Fruit fly (Drosophila melanogaster): Measurements from ENCODE around the gene mop.

Gene mop

DNA sequence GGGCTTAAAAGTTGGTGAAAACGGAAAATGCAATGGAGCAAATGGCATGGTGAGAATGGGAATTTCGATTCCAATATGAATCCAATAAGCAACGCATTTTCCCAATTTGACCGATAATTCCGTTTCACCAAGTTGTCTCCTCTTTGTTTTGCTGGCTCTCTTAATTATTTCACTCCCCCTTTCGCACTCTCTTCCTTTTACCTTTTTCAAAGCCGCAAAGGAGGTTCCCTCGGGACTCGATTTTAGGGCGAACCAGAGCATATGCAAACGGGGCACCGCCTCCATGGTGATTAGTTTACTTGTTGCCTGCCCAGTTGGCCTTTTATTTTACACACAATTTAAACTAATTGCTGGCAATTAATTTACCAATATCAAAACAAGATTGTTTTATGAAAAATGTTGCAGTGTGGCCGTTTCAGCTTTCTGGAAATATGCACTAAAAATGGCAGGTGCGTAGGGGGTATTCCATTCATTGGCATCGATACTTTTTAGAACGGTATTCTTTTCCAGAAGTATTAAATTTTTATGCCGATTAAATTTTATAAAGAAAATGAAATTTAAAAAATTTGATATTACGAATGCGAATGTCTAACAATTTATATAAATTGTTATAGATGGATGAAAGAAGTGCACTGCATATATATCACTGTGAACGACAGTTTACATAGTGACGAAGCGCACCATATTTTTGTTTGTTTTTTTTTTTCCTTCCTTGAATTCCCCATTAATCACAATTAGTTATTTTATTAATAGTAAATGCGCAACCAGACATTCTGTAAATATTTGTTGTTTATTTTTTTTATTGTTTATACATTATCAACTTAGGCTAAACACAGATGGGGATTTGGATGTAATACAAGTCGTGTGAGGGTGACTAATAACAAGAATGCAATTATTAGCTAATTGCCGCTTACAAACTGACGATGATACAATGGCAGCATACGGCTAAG, at the start of gene mop:
mop (minus strand) TSS at position 419 of the 950 bp plus-strand sequence.
- TF ChIP-seq usp (GFP tag; optimal IDR thresholded peaks at IDR 0.05) = no peak
- TF ChIP-seq CG8478 (optimal IDR thresholded peaks at IDR 0.05) = no peak
- TF ChIP-seq psq (optimal IDR thresholded peaks at IDR 0.05) = no peak
- no peak for TF ChIP-seq EcR (GFP tag; optimal IDR thresholded peaks at IDR 0.05)
- no peak for TF ChIP-seq pan (optimal IDR thresholded peaks at IDR 0.05)
- no peak for TF ChIP-seq Dll (optimal IDR thresholded peaks at IDR 0.05)

DNA sequence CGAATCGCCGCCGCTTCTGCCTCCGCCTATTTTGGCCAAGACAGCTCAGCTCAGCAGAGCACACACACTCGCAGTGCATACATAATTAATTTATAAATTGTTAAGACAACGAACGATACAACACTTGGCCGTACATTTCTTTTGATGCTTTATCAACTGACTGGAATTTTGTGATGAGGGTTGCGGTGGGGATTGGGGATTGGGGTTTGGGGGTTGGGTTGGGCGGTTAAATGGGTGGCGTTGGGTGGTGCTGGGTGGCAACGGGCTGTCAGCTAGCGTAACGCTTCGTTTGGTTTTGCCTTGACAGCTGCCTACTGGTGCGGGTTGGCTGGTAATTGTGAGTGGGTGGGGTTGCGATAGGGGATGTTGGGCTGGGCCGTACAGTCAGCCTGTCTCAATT, 46.4 kb upstream of the mop start:
- TF ChIP-seq EcR (GFP tag; optimal IDR thresholded peaks at IDR 0.05) (no peak), CG8478 (optimal IDR thresholded peaks at IDR 0.05) (no peak), pan (optimal IDR thresholded peaks at IDR 0.05) (no peak), psq (optimal IDR thresholded peaks at IDR 0.05) (no peak), Dll (optimal IDR thresholded peaks at IDR 0.05) (no peak), usp (GFP tag; optimal IDR thresholded peaks at IDR 0.05) (no peak)

DNA sequence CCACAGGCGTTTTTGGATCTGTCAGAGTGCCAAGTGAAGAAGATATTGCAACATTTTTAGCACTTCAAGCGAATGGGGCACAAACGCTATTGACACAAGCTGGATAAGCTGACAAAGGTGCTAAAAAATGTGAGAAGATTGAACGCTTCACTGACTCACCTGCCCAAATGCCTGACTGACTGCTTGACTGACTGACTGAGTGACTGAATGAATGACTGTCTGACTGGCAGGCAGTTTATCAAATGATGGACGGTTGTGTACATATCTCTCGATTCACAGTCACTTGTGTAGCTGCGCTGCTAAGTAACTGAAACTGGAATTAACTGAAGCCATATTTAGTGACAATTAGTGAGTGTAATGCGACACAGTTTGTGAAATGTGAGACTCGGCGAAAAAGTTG, 45.2 kb upstream of the mop start:
- TF ChIP-seq EcR (GFP tag; optimal IDR thresholded peaks at IDR 0.05) (no peak), CG8478 (optimal IDR thresholded peaks at IDR 0.05) (no peak), Dll (optimal IDR thresholded peaks at IDR 0.05) (no peak), psq (optimal IDR thresholded peaks at IDR 0.05) (no peak), pan (optimal IDR thresholded peaks at IDR 0.05) (no peak), usp (GFP tag; optimal IDR thresholded peaks at IDR 0.05) (no peak)

DNA sequence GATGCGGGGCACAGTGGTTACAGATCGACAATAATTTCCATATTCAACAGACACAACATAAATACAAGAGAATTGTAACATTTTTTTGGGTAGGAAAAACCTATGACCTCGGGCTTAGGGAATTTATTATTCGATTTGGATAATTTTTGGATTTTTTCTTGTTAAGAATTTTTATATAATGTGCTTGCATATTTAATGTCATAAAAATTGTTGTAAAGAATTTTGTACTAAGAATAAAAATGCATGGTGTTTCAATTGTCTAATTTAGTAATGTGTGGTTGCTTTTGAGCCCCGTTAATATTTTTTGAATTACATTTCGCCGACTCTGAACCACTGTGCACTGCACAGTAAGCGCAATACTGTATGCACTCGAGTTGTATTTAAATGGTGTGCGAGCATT, 40.7 kb upstream of the mop start:
- TF ChIP-seq Dll (optimal IDR thresholded peaks at IDR 0.05) (no peak), CG8478 (optimal IDR thresholded peaks at IDR 0.05) (no peak), usp (GFP tag; optimal IDR thresholded peaks at IDR 0.05) (no peak), EcR (GFP tag; optimal IDR thresholded peaks at IDR 0.05) (no peak), psq (optimal IDR thresholded peaks at IDR 0.05) (no peak), pan (optimal IDR thresholded peaks at IDR 0.05) (no peak)

DNA sequence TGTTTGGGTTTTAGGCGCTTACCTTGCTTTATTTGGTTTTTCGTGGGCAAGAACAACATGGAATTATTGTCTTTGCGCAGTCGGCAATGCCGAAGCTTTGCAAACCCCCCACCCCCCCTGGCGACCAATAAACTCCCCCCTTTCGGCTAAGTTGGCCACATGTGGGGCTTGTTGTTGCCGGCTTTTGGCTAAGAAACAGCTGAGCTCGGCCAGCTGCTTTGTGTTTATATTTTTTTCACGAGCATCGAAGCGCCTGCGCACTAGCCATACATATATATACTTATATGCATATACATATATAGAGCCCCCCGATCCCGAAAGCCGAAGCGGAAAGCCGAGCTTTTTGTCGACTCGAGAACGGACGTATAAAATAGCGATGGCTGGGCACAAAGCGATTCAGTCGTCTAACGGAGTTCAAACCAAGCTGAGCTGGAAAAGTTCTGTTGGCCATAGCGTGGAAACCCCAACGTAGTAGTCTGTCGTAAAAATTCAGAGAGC, 28.8 kb upstream of the mop start, which contains the start of gene CG17839:
CG17839 (plus strand) TSS at position 413 of the 498 bp plus-strand sequence.
- TF ChIP-seq Dll (optimal IDR thresholded peaks at IDR 0.05) (no peak), pan (optimal IDR thresholded peaks at IDR 0.05) (no peak), usp (GFP tag; optimal IDR thresholded peaks at IDR 0.05) (no peak), EcR (GFP tag; optimal IDR thresholded peaks at IDR 0.05) (no peak), psq (optimal IDR thresholded peaks at IDR 0.05) (no peak), CG8478 (optimal IDR thresholded peaks at IDR 0.05) (no peak)

DNA sequence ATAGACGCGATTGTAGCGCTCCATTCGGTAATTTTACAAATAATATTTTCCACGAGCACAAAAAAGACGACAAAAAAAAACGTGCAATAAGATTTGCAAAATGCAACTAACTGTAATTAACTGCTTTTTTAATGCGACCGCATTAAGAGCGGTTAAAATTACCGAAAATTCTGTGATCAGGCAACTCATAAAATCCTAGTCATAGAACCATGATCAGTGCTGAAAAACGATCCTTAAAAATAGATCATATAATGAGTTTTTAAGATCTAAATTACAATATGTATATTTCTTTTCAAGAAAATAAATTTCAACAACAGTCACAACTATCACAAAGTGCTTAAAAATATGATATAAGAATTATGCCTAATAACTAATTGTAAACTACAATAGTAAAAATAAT, 27.3 kb upstream of the mop start, which contains the start of gene gnu:
gnu (minus strand) TSS at position 125 of the 400 bp plus-strand sequence.
- TF ChIP-seq pan (optimal IDR thresholded peaks at IDR 0.05) (no peak), psq (optimal IDR thresholded peaks at IDR 0.05) (no peak), Dll (optimal IDR thresholded peaks at IDR 0.05) (no peak), usp (GFP tag; optimal IDR thresholded peaks at IDR 0.05) (no peak), CG8478 (optimal IDR thresholded peaks at IDR 0.05) (no peak), EcR (GFP tag; optimal IDR thresholded peaks at IDR 0.05) (no peak)

DNA sequence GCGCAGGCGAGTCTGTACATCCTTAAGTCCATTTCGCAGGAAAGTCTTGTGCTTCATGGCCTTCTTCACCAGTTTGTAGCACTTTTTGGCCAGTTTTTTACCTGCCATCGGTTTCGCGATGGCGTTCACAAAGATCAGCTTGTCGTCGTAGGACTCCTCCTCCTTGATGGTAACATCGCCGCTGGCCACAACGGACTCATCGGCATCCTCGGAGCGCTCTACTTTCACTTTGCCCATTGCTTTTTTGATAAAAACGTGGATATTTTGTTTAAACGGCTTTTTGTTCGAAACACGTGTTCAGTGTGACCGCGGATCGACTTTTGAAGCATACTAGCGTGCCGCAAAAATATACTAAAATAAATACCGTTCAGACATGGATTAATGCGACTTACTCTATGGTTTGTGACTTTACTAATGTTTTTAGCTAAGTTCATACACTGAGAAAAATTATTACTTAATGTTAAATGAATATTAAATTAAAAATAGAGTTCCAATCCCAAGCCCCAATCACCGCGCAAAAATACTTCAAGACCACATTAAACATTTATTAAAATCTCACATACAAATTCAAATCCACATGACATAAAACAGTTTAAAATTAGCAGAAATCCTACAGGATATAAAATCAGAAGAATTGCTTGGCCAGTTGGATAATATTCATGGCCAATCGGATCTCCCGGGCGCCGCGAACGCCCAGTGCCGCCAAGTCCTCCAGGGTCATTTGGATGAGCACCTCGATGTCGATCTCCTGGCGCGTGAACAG, 26.1 kb upstream of the mop start, which contains the start of gene NHP2:
NHP2 (minus strand) TSS at position 315 of the 763 bp plus-strand sequence.
- no peak for TF ChIP-seq pan (optimal IDR thresholded peaks at IDR 0.05)
- no peak for TF ChIP-seq psq (optimal IDR thresholded peaks at IDR 0.05)
- no peak for TF ChIP-seq EcR (GFP tag; optimal IDR thresholded peaks at IDR 0.05)
- TF ChIP-seq Dll (optimal IDR thresholded peaks at IDR 0.05) = no peak
- no peak for TF ChIP-seq usp (GFP tag; optimal IDR thresholded peaks at IDR 0.05)
- TF ChIP-seq CG8478 (optimal IDR thresholded peaks at IDR 0.05) = no peak

DNA sequence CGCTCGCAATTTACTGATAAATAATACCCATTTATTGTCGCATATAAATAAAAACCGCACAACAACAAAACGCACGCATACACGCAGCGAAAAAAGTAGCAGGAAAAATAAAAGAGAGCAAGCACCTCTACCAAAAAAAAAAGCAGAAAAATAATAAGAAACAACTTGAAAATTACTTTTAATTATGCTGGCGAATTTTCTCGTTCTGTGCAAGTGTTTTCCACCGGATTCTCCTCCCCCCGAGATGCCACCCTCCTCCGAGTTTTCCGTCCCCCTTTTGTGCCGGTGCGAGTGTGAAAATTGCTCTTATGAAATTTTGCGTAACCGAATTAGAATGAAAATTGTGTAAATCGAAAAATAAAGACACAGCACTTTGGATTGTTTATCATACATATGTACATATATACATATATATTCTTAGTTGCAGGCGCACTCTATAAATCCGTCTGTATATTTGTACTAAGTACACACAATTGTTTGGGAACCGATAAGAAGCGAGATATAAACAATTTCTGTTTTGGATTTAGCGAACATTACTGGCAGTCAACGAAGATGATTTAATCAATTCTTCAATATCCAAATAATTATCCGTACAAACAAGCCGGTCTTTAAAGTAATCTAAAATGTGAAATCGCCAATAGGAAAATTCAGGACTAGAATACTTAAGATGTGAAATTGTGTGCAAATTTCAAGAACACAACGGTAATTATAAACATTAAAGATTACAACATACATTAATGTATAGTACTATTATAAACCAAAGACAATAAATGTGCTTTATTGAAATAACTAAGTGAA, 15.1 kb upstream of the mop start:
- no peak for TF ChIP-seq EcR (GFP tag; optimal IDR thresholded peaks at IDR 0.05)
- TF ChIP-seq pan (optimal IDR thresholded peaks at IDR 0.05) = no peak
- TF ChIP-seq Dll (optimal IDR thresholded peaks at IDR 0.05) = no peak
- no peak for TF ChIP-seq CG8478 (optimal IDR thresholded peaks at IDR 0.05)
- no peak for TF ChIP-seq psq (optimal IDR thresholded peaks at IDR 0.05)
- no peak for TF ChIP-seq usp (GFP tag; optimal IDR thresholded peaks at IDR 0.05)

DNA sequence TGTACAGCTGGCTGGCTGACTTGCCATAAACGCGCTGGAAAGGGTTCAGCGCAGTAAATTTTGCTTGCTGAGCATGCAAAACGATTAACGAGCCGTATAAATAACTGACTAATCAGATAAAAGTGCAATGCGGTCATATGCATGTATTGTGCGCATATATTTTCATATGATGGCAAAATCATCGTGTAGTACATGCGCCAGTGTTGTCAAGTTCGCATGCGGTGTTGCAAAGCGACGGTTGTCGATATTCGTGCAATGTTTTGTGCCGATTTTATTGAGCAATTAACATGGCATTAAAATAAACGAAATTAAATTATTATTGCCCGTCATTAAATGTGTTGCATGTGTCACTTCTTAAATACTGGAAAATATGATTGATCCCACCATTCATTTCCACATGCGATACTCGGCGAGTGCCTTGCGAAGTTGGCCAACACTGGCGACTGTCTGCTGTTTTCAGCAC, 14.2 kb upstream of the mop start:
- TF ChIP-seq Dll (optimal IDR thresholded peaks at IDR 0.05) (no peak), psq (optimal IDR thresholded peaks at IDR 0.05) (no peak), EcR (GFP tag; optimal IDR thresholded peaks at IDR 0.05) (no peak), CG8478 (optimal IDR thresholded peaks at IDR 0.05) (no peak), usp (GFP tag; optimal IDR thresholded peaks at IDR 0.05) (no peak), pan (optimal IDR thresholded peaks at IDR 0.05) (no peak)

DNA sequence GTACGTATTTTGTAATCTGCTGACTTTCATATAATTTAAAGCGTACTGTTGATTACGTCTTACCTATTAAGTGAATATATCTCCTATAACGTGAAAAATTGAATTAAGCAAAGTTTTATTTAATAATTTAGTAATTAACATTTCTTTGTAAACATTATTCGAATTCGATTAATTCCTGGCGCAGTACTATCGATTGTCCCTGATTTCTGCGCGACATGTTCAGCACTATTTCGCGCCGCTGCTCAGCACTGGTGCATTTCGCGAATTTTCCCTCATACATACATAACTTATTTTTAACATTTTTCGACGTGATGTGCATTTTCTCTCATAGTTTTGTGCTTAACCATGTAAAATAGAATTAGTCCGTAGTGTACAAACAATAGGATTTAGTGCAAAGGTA, 13.7 kb upstream of the mop start, which contains the start of gene Helz:
Helz (plus strand) TSS at position 260 of the 400 bp plus-strand sequence.
- TF ChIP-seq usp (GFP tag; optimal IDR thresholded peaks at IDR 0.05) = no peak
- TF ChIP-seq Dll (optimal IDR thresholded peaks at IDR 0.05) = no peak
- TF ChIP-seq EcR (GFP tag; optimal IDR thresholded peaks at IDR 0.05) = no peak
- no peak for TF ChIP-seq pan (optimal IDR thresholded peaks at IDR 0.05)
- TF ChIP-seq CG8478 (optimal IDR thresholded peaks at IDR 0.05) = no peak
